Fruit fly (Drosophila melanogaster) Kc167 (cell line): Measurements from ENCODE around the gene Ggt-1.

Experiments used
- Myc ChIP-seq: fragments of >200 bp; optimal IDR thresholded peaks from 2 replicates; lab custom pipeline; 2017; ENCODE audit warnings: missing external identifiers
- h ChIP-seq: fragments of >200 bp; optimal IDR thresholded peaks from 3 replicates; lab custom pipeline; 2018; ENCODE audit warnings: missing external identifiers
- psq ChIP-seq: fragments of >200 bp; optimal IDR thresholded peaks from 2 replicates; lab custom pipeline; 2017; ENCODE audit warnings: missing external identifiers

dm6 chrX:18517415-18517814 lies 5.1 kb upstream of the Ggt-1 start:
- TF ChIP-seq Myc (lab: Kevin White, UChicago) = no peak
- TF ChIP-seq h (lab: Kevin White, UChicago) = no peak
- no peak for TF ChIP-seq psq
